Worm (Caenorhabditis elegans): Measurements from ENCODE around the gene gst-23.

Gene gst-23

DNA sequence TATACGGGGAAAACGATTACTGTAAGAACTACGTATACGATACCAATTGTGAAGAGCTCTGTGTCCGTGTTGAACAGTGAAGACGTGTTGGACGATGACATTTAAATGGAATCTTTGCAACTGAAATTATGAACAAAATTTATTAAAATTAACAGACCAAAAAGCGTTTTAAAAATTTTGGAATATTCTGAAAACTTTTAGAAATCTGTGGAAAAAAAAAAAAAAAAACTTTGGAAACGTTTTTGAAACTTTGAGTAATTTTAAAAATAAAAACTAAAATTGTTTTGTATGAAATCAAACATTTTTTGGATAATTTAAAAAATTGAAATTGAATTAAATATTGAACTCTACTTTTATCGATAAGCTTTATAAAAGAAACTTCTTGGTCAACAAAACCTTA, 13.0 kb downstream of the gst-23 start, which contains the start of gene srt-63:
Gene srt-63, minus strand, starts transcription at position 101 of the 400 bp plus-strand sequence.
- TF ChIP-seq gei-8 (GFP tag; optimal IDR thresholded peaks at IDR 0.05) = no peak
- TF ChIP-seq ztf-7 (tag; optimal IDR thresholded peaks at IDR 0.05) = no peak
- no peak for TF ChIP-seq daf-16 (GFP tag; optimal IDR thresholded peaks at IDR 0.05)
- no peak for TF ChIP-seq daf-16 (tag; optimal IDR thresholded peaks at IDR 0.05)
- no peak for TF ChIP-seq tra-1 (GFP tag; IDR thresholded peaks at IDR 0.05)
- no peak for TF ChIP-seq ZK337.2 (GFP tag; IDR thresholded peaks at IDR 0.05)
- no peak for TF ChIP-seq unc-130 (GFP tag; optimal IDR thresholded peaks at IDR 0.05)
- no peak for TF ChIP-seq hlh-11 (tag; optimal IDR thresholded peaks at IDR 0.05)
- TF ChIP-seq nhr-10 (tag; optimal IDR thresholded peaks at IDR 0.05) = no peak
- TF ChIP-seq unc-39 (tag; optimal IDR thresholded peaks at IDR 0.05) = no peak

DNA sequence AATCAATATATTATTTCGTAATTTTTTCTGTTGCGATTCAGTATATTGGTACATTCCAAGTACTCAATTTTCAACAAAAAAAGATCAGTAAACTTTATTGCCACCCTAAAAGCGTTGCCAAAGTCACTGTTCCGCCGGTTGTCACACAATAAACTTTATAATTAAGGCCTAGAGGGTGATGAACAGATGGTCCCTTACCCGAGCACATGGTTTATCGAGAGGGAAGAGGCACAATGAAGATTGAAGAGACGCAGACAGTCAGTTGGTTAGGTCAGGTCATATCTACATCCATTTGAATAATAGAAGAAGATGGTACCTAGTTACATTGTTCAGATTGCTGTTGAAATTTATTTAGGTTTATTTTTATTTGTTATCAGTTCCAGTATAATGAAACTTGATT, 13.7 kb downstream of the gst-23 start:
- no peak for TF ChIP-seq sdz-12 (GFP tag; optimal IDR thresholded peaks at IDR 0.05)
- TF ChIP-seq ztf-7 (tag; optimal IDR thresholded peaks at IDR 0.05) = no peak
- no peak for TF ChIP-seq ceh-82 (tag; optimal IDR thresholded peaks at IDR 0.05)
- TF ChIP-seq snpc-1.2 (GFP tag; IDR thresholded peaks at IDR 0.05) = no peak
- no peak for TF ChIP-seq vab-7 (GFP tag; IDR thresholded peaks at IDR 0.05)
- no peak for TF ChIP-seq mes-2 (tag; optimal IDR thresholded peaks at IDR 0.05; ENCODE audit: poor library complexity, severe bottlenecking)
- TF ChIP-seq nhr-237 (tag; optimal IDR thresholded peaks at IDR 0.05) = no peak
- no peak for TF ChIP-seq ztf-11 (tag; optimal IDR thresholded peaks at IDR 0.05)
- no peak for TF ChIP-seq egl-27 (tag; optimal IDR thresholded peaks at IDR 0.05)
- no peak for TF ChIP-seq unc-62 (GFP tag; optimal IDR thresholded peaks at IDR 0.05 in 1 of 2)
- no peak for TF ChIP-seq unc-62 (tag; optimal IDR thresholded peaks at IDR 0.05)
- no peak for TF ChIP-seq mxl-2 (GFP tag; conservative IDR thresholded peaks at IDR 0.05)
- no peak for TF ChIP-seq pha-4 (GFP tag; IDR thresholded peaks at IDR 0.05)
- no peak for TF ChIP-seq pha-4 (tag; optimal IDR thresholded peaks at IDR 0.05)
- TF ChIP-seq ceh-44 (GFP tag; IDR thresholded peaks at IDR 0.05) = no peak
- no peak for TF ChIP-seq tra-1 (GFP tag; IDR thresholded peaks at IDR 0.05)
- no peak for TF ChIP-seq pqm-1 (tag; optimal IDR thresholded peaks at IDR 0.05)
- TF ChIP-seq dve-1 (tag; optimal IDR thresholded peaks at IDR 0.05; ENCODE audit: insufficient read depth) = no peak
- TF ChIP-seq aly-2 (tag; optimal IDR thresholded peaks at IDR 0.05) = no peak
- TF ChIP-seq D1046.2 (GFP tag; IDR thresholded peaks at IDR 0.05) = no peak
- no peak for TF ChIP-seq egl-43 (GFP tag; IDR thresholded peaks at IDR 0.05)
- TF ChIP-seq F49E8.2 (tag; optimal IDR thresholded peaks at IDR 0.05; ENCODE audit: borderline replicate concordance) = no peak

DNA sequence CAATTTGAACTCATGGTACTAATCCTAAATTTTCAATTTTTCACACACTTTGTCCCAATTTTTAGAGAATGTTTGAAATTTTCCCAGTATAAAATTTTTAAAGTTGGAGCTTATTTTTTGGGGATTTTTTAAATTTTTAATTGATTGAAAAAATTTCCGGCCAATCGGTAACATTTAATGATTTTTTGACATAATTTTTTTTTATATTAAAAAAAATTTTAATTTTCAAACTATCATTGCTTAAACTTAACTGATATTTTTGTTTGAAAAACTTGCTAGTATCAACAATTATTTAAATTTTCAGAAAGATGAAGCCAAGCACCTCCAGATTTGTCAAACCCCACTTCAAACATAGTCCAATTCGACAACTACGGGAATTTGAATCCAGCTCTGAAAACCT, 14.2 kb downstream of the gst-23 start, which contains the start of gene T28A11.22:
Gene T28A11.22, plus strand, starts transcription at position 301 of the 400 bp plus-strand sequence.
- TF ChIP-seq nhr-76 (tag; optimal IDR thresholded peaks at IDR 0.05) (no peak), mep-1 (tag; optimal IDR thresholded peaks at IDR 0.05) (no peak), aly-2 (tag; optimal IDR thresholded peaks at IDR 0.05) (no peak), nhr-41 (GFP tag; IDR thresholded peaks at IDR 0.05) (no peak), Y48G9A.11 (GFP tag; IDR thresholded peaks at IDR 0.05) (no peak), ceh-28 (tag; optimal IDR thresholded peaks at IDR 0.05) (no peak), arid-1 (GFP tag; conservative IDR thresholded peaks at IDR 0.05) (no peak), unc-130 (GFP tag; optimal IDR thresholded peaks at IDR 0.05) (no peak), zfp-3 (GFP tag; conservative IDR thresholded peaks at IDR 0.05) (no peak), nhr-102 (tag; optimal IDR thresholded peaks at IDR 0.05) (no peak), hif-1 (tag; optimal IDR thresholded peaks at IDR 0.05) (no peak), tag-97 (GFP tag; IDR thresholded peaks at IDR 0.05) (no peak), Y5F2A.4 (GFP tag; optimal IDR thresholded peaks at IDR 0.05) (no peak), nhr-28 (tag; optimal IDR thresholded peaks at IDR 0.05) (no peak)

All from whole organism, L4 larva.